Fruit fly (Drosophila melanogaster) whole organism, embryonic: Measurements from ENCODE around the gene Indy.

ENCODE experiments used
- Adf1 ChIP-seq: fragments of 200-800 bp; sonication (Bioruptor generic); IDR thresholded peaks from 2 replicates; pipeline ENCODE4 v1.3.6; 2022; ENCODE audit warnings: missing biosample characterization, missing genetic modification characterization
- Aef1 ChIP-seq: fragments of 200-800 bp; sonication (Bioruptor generic); IDR thresholded peaks from 3 replicates; pipeline ENCODE4 v1.3.6; 2022; ENCODE audit warnings: missing biosample characterization, missing genetic modification characterization
- Atf6 ChIP-seq: fragments of 200-800 bp; sonication (Bioruptor generic); IDR thresholded peaks from 2 replicates; pipeline ENCODE4 v1.3.6; 2022; ENCODE audit warnings: missing biosample characterization, missing genetic modification characterization
- CG10209 ChIP-seq: fragments of 200-800 bp; sonication (Bioruptor generic); optimal IDR thresholded peaks from 3 replicates; lab custom pipeline; 2017; ENCODE audit warnings: missing biosample characterization, mild to moderate bottlenecking, missing genetic modification characterization, missing genetic modification reagents
- CG10274 ChIP-seq: fragments of 200-800 bp; sonication (Bioruptor generic); optimal IDR thresholded peaks from 3 replicates; lab custom pipeline; 2017; ENCODE audit warnings: missing biosample characterization, mild to moderate bottlenecking, missing genetic modification characterization
- CG10366 ChIP-seq: fragments of 200-800 bp; sonication (Bioruptor generic); IDR thresholded peaks from 2 replicates; pipeline ENCODE4 v1.3.6; 2022; ENCODE audit warnings: missing biosample characterization, missing genetic modification characterization
- CG1233 ChIP-seq: fragments of 200-800 bp; sonication (Bioruptor generic); optimal IDR thresholded peaks from 4 replicates; lab custom pipeline; 2018; ENCODE audit warnings: missing biosample characterization, mild to moderate bottlenecking, missing genetic modification characterization
- CG14965 ChIP-seq: fragments of 200-800 bp; sonication (Bioruptor generic); optimal IDR thresholded peaks from 2 replicates; lab custom pipeline; 2016; ENCODE audit warnings: missing biosample characterization, missing genetic modification characterization, borderline replicate concordance
- CG17359 ChIP-seq: fragments of 200-800 bp; sonication (Bioruptor generic); optimal IDR thresholded peaks from 3 replicates; lab custom pipeline; 2018; ENCODE audit warnings: missing biosample characterization, mild to moderate bottlenecking, missing genetic modification characterization, moderate library complexity
- CG17361 ChIP-seq: fragments of 200-800 bp; sonication (Bioruptor generic); IDR thresholded peaks from 3 replicates; pipeline ENCODE4 v1.3.6; 2022; ENCODE audit warnings: missing biosample characterization, missing genetic modification characterization
- CG17385 ChIP-seq: fragments of 200-800 bp; sonication (Bioruptor generic); optimal IDR thresholded peaks from 3 replicates; lab custom pipeline; 2018; ENCODE audit warnings: missing biosample characterization, mild to moderate bottlenecking, missing genetic modification characterization
- CG17912 ChIP-seq: fragments of 200-800 bp; sonication (Bioruptor generic); optimal IDR thresholded peaks from 2 replicates; lab custom pipeline; 2018; ENCODE audit warnings: missing biosample characterization, mild to moderate bottlenecking, missing genetic modification characterization
- CG2678 ChIP-seq: fragments of 200-800 bp; sonication (Bioruptor generic); optimal IDR thresholded peaks from 3 replicates; lab custom pipeline; 2019; ENCODE audit warnings: missing biosample characterization, mild to moderate bottlenecking, missing genetic modification characterization, moderate library complexity
- CG4820 ChIP-seq: fragments of 200-800 bp; sonication (Bioruptor generic); optimal IDR thresholded peaks from 3 replicates; lab custom pipeline; 2016; ENCODE audit warnings: missing biosample characterization, missing genetic modification characterization
- CG5180 ChIP-seq: fragments of 200-800 bp; sonication (Bioruptor generic); optimal IDR thresholded peaks from 3 replicates; lab custom pipeline; 2017; ENCODE audit warnings: missing biosample characterization, missing genetic modification characterization, mild to moderate bottlenecking, moderate library complexity, missing genetic modification reagents
- CG6254 ChIP-seq: fragments of 200-800 bp; sonication (Bioruptor generic); optimal IDR thresholded peaks from 3 replicates; lab custom pipeline; 2017; ENCODE audit warnings: mild to moderate bottlenecking, missing biosample characterization, missing genetic modification reagents, missing genetic modification characterization
- CG6765 ChIP-seq: fragments of 200-800 bp; sonication (Bioruptor generic); optimal IDR thresholded peaks from 3 replicates; lab custom pipeline; 2017; ENCODE audit warnings: missing biosample characterization, mild to moderate bottlenecking, missing genetic modification characterization
- CG7987 ChIP-seq: fragments of 200-800 bp; sonication (Bioruptor generic); optimal IDR thresholded peaks from 2 replicates; lab custom pipeline; 2018; ENCODE audit warnings: missing biosample characterization, mild to moderate bottlenecking, missing genetic modification characterization, moderate library complexity
- CG9609 ChIP-seq: fragments of 200-800 bp; sonication (Bioruptor generic); optimal IDR thresholded peaks from 3 replicates; lab custom pipeline; 2016; ENCODE audit warnings: missing biosample characterization, missing genetic modification characterization
- CkIIα-i1 ChIP-seq: fragments of 200-800 bp; sonication (Bioruptor generic); IDR thresholded peaks from 2 replicates; pipeline ENCODE4 v1.3.6; 2022; ENCODE audit warnings: missing biosample characterization, missing genetic modification characterization
- CoRest ChIP-seq: fragments of 200-800 bp; sonication (Bioruptor generic); optimal IDR thresholded peaks from 3 replicates; lab custom pipeline; 2018; ENCODE audit warnings: missing biosample characterization, mild to moderate bottlenecking, missing genetic modification characterization, moderate library complexity
- Dad ChIP-seq: fragments of 200-800 bp; sonication (Bioruptor generic); optimal IDR thresholded peaks from 3 replicates; lab custom pipeline; 2016; ENCODE audit warnings: missing biosample characterization, missing genetic modification characterization
- Dbx ChIP-seq: fragments of 200-800 bp; sonication (Bioruptor generic); IDR thresholded peaks from 3 replicates; pipeline ENCODE4 v1.3.6; 2022; ENCODE audit warnings: missing biosample characterization, missing genetic modification characterization
- Dek ChIP-seq: fragments of 200-800 bp; sonication (Bioruptor generic); optimal IDR thresholded peaks from 3 replicates; lab custom pipeline; 2019; ENCODE audit warnings: missing biosample characterization, mild to moderate bottlenecking, missing genetic modification characterization, moderate library complexity
- Drgx ChIP-seq: fragments of 200-800 bp; sonication (Bioruptor generic); IDR thresholded peaks from 2 replicates; pipeline ENCODE4 v1.3.6; 2022; ENCODE audit warnings: missing biosample characterization, missing genetic modification characterization
- E2f1 ChIP-seq: fragments of 200-800 bp; sonication (Bioruptor generic); IDR thresholded peaks from 2 replicates; pipeline ENCODE4 v1.3.6; 2022; ENCODE audit warnings: missing biosample characterization, missing genetic modification characterization
- Fer2 ChIP-seq: fragments of 200-800 bp; sonication (Bioruptor generic); optimal IDR thresholded peaks from 2 replicates; lab custom pipeline; 2018; ENCODE audit warnings: missing biosample characterization, mild to moderate bottlenecking, missing genetic modification characterization, moderate library complexity
- HHEX ChIP-seq: fragments of 200-800 bp; sonication (Bioruptor generic); optimal IDR thresholded peaks from 3 replicates; lab custom pipeline; 2017; ENCODE audit warnings: missing biosample characterization, mild to moderate bottlenecking, missing genetic modification characterization, missing genetic modification reagents
- HLH3B ChIP-seq: fragments of 200-800 bp; sonication (Bioruptor generic); IDR thresholded peaks from 2 replicates; pipeline ENCODE4 v1.3.6; 2022; ENCODE audit warnings: missing biosample characterization, missing genetic modification characterization
- Hand ChIP-seq: fragments of 200-800 bp; sonication (Bioruptor generic); optimal IDR thresholded peaks from 2 replicates; lab custom pipeline; 2017; ENCODE audit warnings: mild to moderate bottlenecking, missing biosample characterization, missing genetic modification reagents, missing genetic modification characterization
- MESR4 ChIP-seq: fragments of 200-800 bp; sonication (Bioruptor generic); optimal IDR thresholded peaks from 2 replicates; lab custom pipeline; 2018; ENCODE audit warnings: missing biosample characterization, mild to moderate bottlenecking, missing genetic modification characterization, moderate library complexity
- Meics ChIP-seq: fragments of 200-800 bp; sonication (Bioruptor generic); optimal IDR thresholded peaks from 2 replicates; lab custom pipeline; 2017; ENCODE audit warnings: missing biosample characterization, mild to moderate bottlenecking, missing genetic modification characterization
- NK7.1 ChIP-seq: fragments of 200-800 bp; sonication (Bioruptor generic); optimal IDR thresholded peaks from 3 replicates; lab custom pipeline; 2016; ENCODE audit warnings: missing biosample characterization, missing genetic modification characterization
- Nf-YC ChIP-seq: fragments of 200-800 bp; optimal IDR thresholded peaks from 3 replicates; lab custom pipeline; 2019; ENCODE audit warnings: missing biosample characterization, mild to moderate bottlenecking, missing genetic modification characterization, moderate library complexity
- Side ChIP-seq: fragments of 200-800 bp; sonication (Bioruptor generic); optimal IDR thresholded peaks from 2 replicates; lab custom pipeline; 2016; ENCODE audit warnings: missing biosample characterization, missing genetic modification characterization
- cwo ChIP-seq: fragments of 200-800 bp; sonication (Bioruptor generic); optimal IDR thresholded peaks from 3 replicates; lab custom pipeline; 2017; ENCODE audit warnings: missing biosample characterization, missing genetic modification characterization, mild to moderate bottlenecking, moderate library complexity, missing genetic modification reagents
- dpn ChIP-seq, 2 experiments: fragments of 200-800 bp; sonication (Bioruptor generic); optimal IDR thresholded peaks; 3 replicates each; lab custom pipeline; 2016; ENCODE audit warnings: missing biosample characterization in 2 of 2, missing genetic modification characterization in 2 of 2
- ind ChIP-seq: fragments of 200-800 bp; sonication (Bioruptor generic); optimal IDR thresholded peaks from 3 replicates; lab custom pipeline; 2016; ENCODE audit warnings: missing biosample characterization, missing genetic modification characterization
- lab ChIP-seq: fragments of 200-800 bp; sonication (Bioruptor generic); optimal IDR thresholded peaks from 3 replicates; lab custom pipeline; 2017; ENCODE audit warnings: missing biosample characterization, missing genetic modification characterization, mild to moderate bottlenecking, moderate library complexity, missing genetic modification reagents
- lilli ChIP-seq: fragments of 200-800 bp; sonication (Bioruptor generic); optimal IDR thresholded peaks from 3 replicates; lab custom pipeline; 2016; ENCODE audit warnings: missing biosample characterization, missing genetic modification characterization
- mam ChIP-seq: fragments of 200-800 bp; sonication (Bioruptor generic); optimal IDR thresholded peaks from 3 replicates; lab custom pipeline; 2016; ENCODE audit warnings: missing biosample characterization, missing genetic modification characterization
- pho ChIP-seq: fragments of 200-800 bp; sonication (Bioruptor generic); optimal IDR thresholded peaks from 2 replicates; lab custom pipeline; 2016; ENCODE audit warnings: missing biosample characterization, missing genetic modification characterization
- psq ChIP-seq: fragments of 200-800 bp; sonication (Bioruptor generic); optimal IDR thresholded peaks from 2 replicates; lab custom pipeline; 2017; ENCODE audit warnings: missing biosample characterization, missing genetic modification characterization
- sens ChIP-seq: fragments of 200-800 bp; sonication (Bioruptor generic); peaks from one replicate; lab custom pipeline; 2016; ENCODE audit warnings: missing biosample characterization, missing genetic modification characterization
- sqz ChIP-seq: fragments of 200-800 bp; sonication (Bioruptor generic); optimal IDR thresholded peaks from 3 replicates; lab custom pipeline; 2018; ENCODE audit warnings: missing biosample characterization, mild to moderate bottlenecking, missing genetic modification characterization
- sug ChIP-seq: fragments of 200-800 bp; optimal IDR thresholded peaks from 2 replicates; lab custom pipeline; 2019; ENCODE audit warnings: missing biosample characterization, mild to moderate bottlenecking, missing genetic modification characterization, moderate library complexity
- tap ChIP-seq: fragments of 200-800 bp; optimal IDR thresholded peaks from 3 replicates; lab custom pipeline; 2019; ENCODE audit warnings: missing biosample characterization, mild to moderate bottlenecking, missing genetic modification characterization, moderate library complexity
- vvl ChIP-seq: fragments of 200-800 bp; sonication (Bioruptor generic); IDR thresholded peaks from 2 replicates; pipeline ENCODE4 v1.3.6; 2022; ENCODE audit warnings: missing biosample characterization, missing genetic modification characterization

Gene Indy

dm6 chr3L:18791232-18792008, 54.6 kb downstream of the Indy start (continued):
- TF ChIP-seq CG17385 (GFP tag; lab: Kevin White, UChicago) (peak; percentile 33), CG10274 (GFP tag; lab: Kevin White, UChicago) (peak; percentile 98), ind (GFP tag; lab: Kevin White, UChicago) (peak; percentile 50), cwo (GFP tag; lab: Kevin White, UChicago) (peak; percentile 64), Nf-YC (tag; lab: Kevin White, UChicago) (peak; percentile 21), CG17912 (peak; percentile 41), sens (GFP tag; lab: Kevin White, UChicago) (peak; percentile 80), sqz (GFP tag; lab: Kevin White, UChicago) (peak; percentile 93), CG1233 (GFP tag; lab: Kevin White, UChicago) (peak; percentile 41), CoRest (peak; percentile 60), sug (tag; lab: Kevin White, UChicago) (peak; percentile 70), CG6254 (GFP tag; lab: Kevin White, UChicago) (no peak), Dbx (peak; percentile 54; the same call in 1 of the 3 replicates), Adf1 (GFP tag; lab: Robert Waterston, UW) (peak; percentile 42), CG4820 (GFP tag; lab: Kevin White, UChicago) (peak; percentile 20), Meics (peak; percentile 55), HLH3B (GFP tag; lab: Robert Waterston, UW) (0 out of 2 replicates have a peak, but pooled peaks have one; percentile 7), vvl (GFP tag; lab: Robert Waterston, UW) (peak; percentile 26; the same call in 1 of the 2 replicates), HHEX (GFP tag; lab: Kevin White, UChicago) (peak; percentile 28), pho (peak; percentile 20), NK7.1 (peak; percentile 1), Fer2 (tag; lab: Kevin White, UChicago) (no peak), CG17359 (peak; percentile 54), E2f1 (GFP tag; lab: Robert Waterston, UW) (peak; percentile 36; the same call in 1 of the 2 replicates), CG5180 (peak; percentile 19), MESR4 (GFP tag; lab: Kevin White, UChicago) (no peak), Aef1 (GFP tag; lab: Robert Waterston, UW) (peak; percentile 43; the same call in 2 of the 3 replicates), CG14965 (GFP tag; lab: Kevin White, UChicago) (no peak), lilli (GFP tag; lab: Kevin White, UChicago) (peak; percentile 31), tap (tag; lab: Kevin White, UChicago) (peak; percentile 4), dpn (GFP tag; optimal IDR thresholded peaks at IDR 0.05; lab: Kevin White, UChicago) (peak; percentile 7 to 41), CG17361 (peak; percentile 54; the same call in 1 of the 3 replicates), Atf6 (GFP tag; lab: Robert Waterston, UW) (0 out of 2 replicates have a peak, but pooled peaks have one; percentile 34), CG2678 (tag; lab: Kevin White, UChicago) (peak; percentile 59), Dek (tag; lab: Kevin White, UChicago) (peak; percentile 29), psq (GFP tag; lab: Kevin White, UChicago) (no peak), CG6765 (GFP tag; lab: Kevin White, UChicago) (peak; percentile 17), CG9609 (GFP tag; lab: Kevin White, UChicago) (peak; percentile 43), Side (no peak), CG10209 (GFP tag; lab: Kevin White, UChicago) (peak; percentile 45), CkIIα-i1 (0 out of 2 replicates have a peak, but pooled peaks have one; percentile 8), Hand (GFP tag; lab: Kevin White, UChicago) (no peak), mam (GFP tag; lab: Kevin White, UChicago) (peak; percentile 37), lab (GFP tag; lab: Kevin White, UChicago) (peak; percentile 12), Dad (GFP tag; lab: Kevin White, UChicago) (peak; percentile 19), CG10366 (GFP tag; lab: Robert Waterston, UW) (peak; percentile 39; the same call in 1 of the 2 replicates), CG7987 (peak; percentile 31), Drgx (GFP tag; lab: Robert Waterston, UW) (0 out of 2 replicates have a peak, but pooled peaks have one; percentile 17)
